Worm (Caenorhabditis elegans) whole organism, early embryonic: ENCODE results near the gene ufbp-1.

Experiments used
- F13C5.2 ChIP-seq: sonication (generic microtip); optimal IDR thresholded peaks from 2 replicates; lab custom pipeline; 2017; ENCODE audit warnings: mild to moderate bottlenecking, missing genetic modification characterization, inconsistent platforms, missing compliant biosample characterization
- aly-1 ChIP-seq: sonication (generic microtip); optimal IDR thresholded peaks from 2 replicates; lab custom pipeline; 2016; ENCODE audit warnings: missing genetic modification characterization, missing compliant biosample characterization
- ama-1 ChIP-seq: fragments of 150-350 bp; optimal IDR thresholded peaks from 2 replicates; lab custom pipeline; 2014
- ceh-36 ChIP-seq: sonication (generic microtip); optimal IDR thresholded peaks from 2 replicates; lab custom pipeline; 2016; ENCODE audit warnings: missing genetic modification characterization, inconsistent platforms, missing compliant biosample characterization
- ets-7 ChIP-seq: sonication (generic microtip); optimal IDR thresholded peaks from 2 replicates; lab custom pipeline; 2016; ENCODE audit warnings: missing genotype, missing genetic modification characterization, missing compliant biosample characterization
- flt-1 ChIP-seq: fragments of 200-800 bp; sonication (Bioruptor generic); IDR thresholded peaks from 2 replicates; pipeline ENCODE4 v1.3.6; 2022; ENCODE audit warnings: missing genetic modification characterization, missing compliant biosample characterization
- hmbx-1 ChIP-seq: sonication (generic microtip); optimal IDR thresholded peaks from 2 replicates; lab custom pipeline; 2016; ENCODE audit warnings: mild to moderate bottlenecking, missing genetic modification characterization, missing compliant biosample characterization
- hmg-4 ChIP-seq: fragments of 200-800 bp; sonication (Bioruptor generic); optimal IDR thresholded peaks from 2 replicates; lab custom pipeline; 2018; ENCODE audit warnings: mild to moderate bottlenecking, missing genetic modification characterization, missing compliant biosample characterization
- hnd-1 ChIP-seq: sonication (generic microtip); optimal IDR thresholded peaks from 2 replicates; lab custom pipeline; 2016; ENCODE audit warnings: missing genetic modification characterization, missing compliant biosample characterization
- pes-1 ChIP-seq: fragments of 200-800 bp; sonication (Bioruptor generic); IDR thresholded peaks from 2 replicates; pipeline ENCODE4 v1.3.6; 2022; ENCODE audit warnings: missing genetic modification reagents, missing genetic modification characterization, missing compliant biosample characterization
- scrt-1 ChIP-seq: fragments of 200-800 bp; sonication (Bioruptor generic); IDR thresholded peaks from 2 replicates; pipeline ENCODE4 v1.3.6; 2022; ENCODE audit warnings: missing genetic modification characterization, missing compliant biosample characterization
- sea-1 ChIP-seq: fragments of 200-800 bp; sonication (Bioruptor generic); conservative IDR thresholded peaks from 2 replicates; pipeline ENCODE4 v1.3.6; 2022; ENCODE audit warnings: missing genetic modification characterization, missing compliant biosample characterization
- tbx-11 ChIP-seq: fragments of 200-800 bp; sonication (Bioruptor generic); IDR thresholded peaks from 2 replicates; pipeline ENCODE4 v1.3.6; 2022; ENCODE audit warnings: missing genetic modification characterization, missing compliant biosample characterization
- tra-4 ChIP-seq: sonication (generic microtip); optimal IDR thresholded peaks from 2 replicates; lab custom pipeline; 2017; ENCODE audit warnings: missing genetic modification characterization, missing compliant biosample characterization

- no peak for TF ChIP-seq ets-7
- TF ChIP-seq F13C5.2 = no peak
- no peak for TF ChIP-seq sea-1 (GFP tag; lab: Robert Waterston, UW)
- TF ChIP-seq ama-1 (lab: Kevin White, UChicago) = no peak
- no peak for TF ChIP-seq scrt-1
- TF ChIP-seq flt-1 (GFP tag; lab: Robert Waterston, UW) = no peak
- TF ChIP-seq tbx-11 = no peak
- no peak for TF ChIP-seq hmg-4 (GFP tag; lab: Kevin White, UChicago)
- no peak for TF ChIP-seq tra-4 (tag; lab: Kevin White, UChicago)
- no peak for TF ChIP-seq ceh-36 (tag; lab: Kevin White, UChicago)
- TF ChIP-seq aly-1 (tag; lab: Kevin White, UChicago) = no peak
- no peak for TF ChIP-seq hnd-1 (tag; lab: Kevin White, UChicago)
- TF ChIP-seq hmbx-1 (tag; lab: Kevin White, UChicago) = no peak
- no peak for TF ChIP-seq pes-1 (GFP tag; lab: Robert Waterston, UW)
These were observed 26.6 kb downstream of the ufbp-1 start for ce11 chrIII:8416871-8417191.
